Fruit fly (Drosophila melanogaster): ENCODE data around the gene Irp-1B.
A peak's percentile ranks its signal among the peaks of the same experiment; 100 is the strongest.

Gene Irp-1B

DNA sequence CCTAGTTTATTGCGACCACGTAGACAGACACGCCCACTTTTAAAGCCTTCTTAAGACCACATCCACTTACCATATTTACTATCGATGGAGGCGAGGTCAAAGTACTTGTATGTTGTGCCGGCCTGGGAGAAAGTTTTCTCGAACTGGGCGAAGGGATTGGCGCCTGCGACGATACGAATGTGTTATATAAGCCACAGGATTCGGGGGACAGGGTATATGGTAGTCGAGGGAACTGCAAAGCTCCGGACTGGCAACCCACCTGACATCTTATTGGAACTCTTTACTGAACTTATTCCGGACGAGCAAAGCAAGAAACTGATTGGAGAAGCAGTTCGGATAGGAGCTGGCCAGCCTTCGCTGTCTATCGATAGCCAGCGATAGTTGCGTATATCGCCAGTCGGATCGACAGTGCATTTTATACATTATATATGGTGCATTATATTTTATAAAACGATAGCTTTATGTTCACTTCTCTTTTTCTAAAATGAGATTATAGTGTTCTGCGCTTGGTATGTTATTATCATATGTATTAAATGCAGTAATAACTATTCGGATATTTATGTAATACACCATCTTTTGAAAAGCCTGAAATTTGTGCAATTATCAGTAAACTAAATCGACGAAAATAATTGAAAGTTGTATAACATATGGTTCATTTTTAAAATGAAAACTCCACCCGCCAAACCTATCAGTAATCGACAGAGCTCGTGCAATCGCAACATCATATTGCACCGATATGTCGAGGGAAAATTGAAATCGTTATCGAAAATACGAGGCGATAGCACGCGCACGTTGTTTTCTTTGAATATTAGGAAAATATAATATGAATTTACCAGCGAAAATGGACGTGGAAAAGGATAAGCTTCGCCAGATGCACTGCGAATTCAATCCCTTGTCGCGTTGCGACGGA is at the start of gene Irp-1B, which contains the start of gene Rrp46:
TSS of gene Irp-1B (minus strand) at position 320 of the 910 bp plus-strand sequence.
TSS of gene Rrp46 (plus strand) at position 752 of the 910 bp plus-strand sequence.
- TF ChIP-seq CG17801 (GFP tag; optimal IDR thresholded peaks at IDR 0.05; ENCODE audit: partially characterized antibody): no peak

DNA sequence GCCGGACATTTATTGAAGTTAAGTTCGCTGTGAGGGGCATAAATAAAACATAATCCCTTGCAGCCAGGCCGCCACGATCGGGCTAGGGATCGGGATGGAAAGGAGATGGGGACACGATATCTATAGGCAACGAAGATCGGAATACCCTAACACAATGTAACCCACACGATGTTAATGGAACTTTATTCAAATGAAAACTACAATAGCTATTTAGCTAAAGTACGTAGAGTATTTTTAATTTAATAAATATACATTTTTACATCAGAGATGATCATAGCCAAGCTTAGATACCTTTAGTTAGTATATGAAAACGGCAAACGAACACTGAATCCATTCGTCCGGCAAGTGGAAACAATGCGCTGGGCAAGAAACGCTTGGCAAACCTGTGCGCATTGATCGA is 42.2 kb upstream of the Irp-1B start:
- TF ChIP-seq CG17801 (GFP tag; optimal IDR thresholded peaks at IDR 0.05; ENCODE audit: partially characterized antibody): no peak

DNA sequence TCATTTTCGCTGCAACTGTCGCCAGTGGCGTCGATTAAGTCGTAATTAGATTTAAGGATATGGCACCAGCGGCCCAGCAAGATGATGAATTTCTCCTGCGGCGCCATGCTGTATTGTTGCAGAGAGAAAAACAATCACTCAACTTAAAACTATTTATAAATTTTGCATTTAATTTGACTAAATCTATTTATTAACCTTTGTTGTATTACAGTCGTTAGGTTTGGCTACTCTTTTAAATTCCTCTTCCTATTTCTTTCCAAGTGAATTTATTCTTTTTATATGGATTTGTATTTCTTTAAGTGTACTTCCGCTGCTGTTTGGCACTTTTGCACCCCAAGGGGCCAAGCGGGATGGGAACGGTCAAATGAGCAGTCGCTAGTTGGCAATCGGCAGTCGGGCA is 36.3 kb upstream of the Irp-1B start:
- no peak for TF ChIP-seq CG17801 (GFP tag; optimal IDR thresholded peaks at IDR 0.05; ENCODE audit: partially characterized antibody)

DNA sequence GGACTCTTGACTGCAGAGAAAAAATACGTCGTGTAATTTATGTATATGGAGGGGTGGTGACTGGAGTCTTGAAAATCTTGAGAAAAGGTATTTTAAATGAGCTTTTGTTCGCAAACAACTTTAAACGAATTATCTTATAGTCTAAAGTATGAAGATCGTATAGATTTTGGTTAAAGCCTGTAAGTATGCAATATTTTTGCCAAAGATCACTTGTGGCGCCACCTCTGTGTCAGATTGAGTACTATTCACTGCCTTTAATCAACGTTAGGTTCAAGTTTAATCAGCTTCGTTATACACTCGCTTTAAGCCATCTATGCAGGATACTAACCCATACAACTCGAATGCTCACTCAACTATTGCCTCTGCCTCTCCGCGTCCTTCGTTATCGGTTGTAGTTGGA is 24.3 kb upstream of the Irp-1B start:
- no peak for TF ChIP-seq CG17801 (GFP tag; optimal IDR thresholded peaks at IDR 0.05; ENCODE audit: partially characterized antibody)

DNA sequence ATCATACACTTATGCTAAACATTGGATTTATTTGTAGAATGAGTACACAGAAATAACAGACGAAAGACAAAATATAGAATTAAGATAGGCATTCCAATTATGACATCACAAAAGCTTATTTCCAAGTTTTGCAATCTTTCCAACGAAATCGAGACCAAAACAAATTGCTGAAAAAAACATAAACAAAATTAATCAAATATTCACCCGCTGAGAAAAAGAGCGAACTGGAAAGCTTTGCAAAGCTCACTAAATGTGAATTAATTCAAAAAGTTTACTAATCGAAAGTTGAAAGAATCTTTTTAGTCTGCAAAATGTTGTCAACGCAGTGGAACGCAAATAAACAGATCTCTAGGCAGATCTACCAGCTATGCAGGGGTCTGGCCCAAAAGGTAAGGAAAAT is 21.8 kb upstream of the Irp-1B start, which contains the start of gene Cyp12e1:
TSS of gene Cyp12e1 (plus strand) at position 301 of the 400 bp plus-strand sequence.
- TF ChIP-seq CG17801 (GFP tag; optimal IDR thresholded peaks at IDR 0.05; ENCODE audit: partially characterized antibody): no peak

DNA sequence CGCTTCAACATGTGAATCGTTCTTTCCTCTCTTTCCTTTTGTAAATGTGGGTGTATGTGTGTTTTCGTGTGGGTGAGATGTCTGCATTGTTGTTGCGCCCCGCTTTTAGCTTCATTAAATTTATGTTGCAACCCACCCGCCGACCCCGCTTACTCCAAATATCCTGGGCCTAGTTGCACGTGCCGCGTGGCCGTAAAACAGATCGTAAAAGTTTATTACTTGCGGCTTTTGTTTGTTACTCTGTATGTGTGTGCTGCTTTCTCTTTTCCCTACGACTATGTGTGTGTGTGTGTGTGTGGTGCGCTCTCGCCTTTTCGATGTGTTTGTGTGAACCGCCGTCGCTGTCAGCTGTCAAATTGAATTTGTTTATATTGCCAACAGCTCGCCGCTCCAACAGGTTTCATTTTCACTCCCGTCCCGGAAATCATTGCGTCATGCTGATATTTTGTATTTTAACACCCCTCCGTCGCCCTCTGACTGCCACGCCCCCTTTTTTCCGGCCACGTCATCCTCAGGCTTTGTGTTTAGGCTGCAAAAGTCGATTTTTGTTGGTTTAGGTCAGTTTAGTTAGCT is 20.8 kb upstream of the Irp-1B start:
- no peak for TF ChIP-seq CG17801 (GFP tag; optimal IDR thresholded peaks at IDR 0.05; ENCODE audit: partially characterized antibody)

DNA sequence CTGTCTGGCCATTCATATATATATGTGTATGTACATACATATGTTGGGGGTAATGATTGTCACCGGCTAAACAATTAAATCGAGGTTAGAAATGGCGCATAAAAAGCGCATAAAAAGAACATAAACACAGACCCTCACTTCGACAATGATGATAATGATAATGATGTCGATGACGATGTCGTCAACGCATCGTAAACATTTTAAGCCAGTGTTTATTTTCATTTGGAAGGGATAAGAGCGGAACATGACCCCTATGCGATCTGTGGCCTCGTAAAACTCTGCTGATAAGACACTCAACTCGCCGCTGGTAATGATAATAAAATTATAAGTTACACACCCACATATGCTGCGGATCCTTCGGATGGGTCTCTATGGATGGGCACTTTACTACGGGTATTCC is 18.4 kb upstream of the Irp-1B start:
- TF ChIP-seq CG17801 (GFP tag; optimal IDR thresholded peaks at IDR 0.05; ENCODE audit: partially characterized antibody): no peak

DNA sequence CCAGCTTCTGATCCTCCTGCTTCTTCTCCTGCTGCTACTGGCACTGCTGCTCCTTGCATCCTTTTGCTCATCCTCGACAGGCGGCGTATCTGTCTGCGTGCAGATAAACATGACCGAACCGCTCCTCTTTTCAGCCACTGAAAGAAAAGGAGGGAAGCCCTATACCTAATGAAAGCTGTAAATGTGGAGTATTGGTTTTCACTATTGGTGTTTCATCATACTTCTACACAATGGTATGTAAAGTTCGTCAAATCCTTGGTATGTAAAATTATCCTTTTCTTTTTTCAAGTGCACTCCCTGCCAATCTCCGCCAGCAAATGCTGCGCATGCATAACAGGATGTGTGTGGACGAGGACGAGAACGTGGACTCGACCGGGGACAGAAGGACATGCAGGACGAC is 15.7 kb upstream of the Irp-1B start, which contains the start of gene CG46270:
TSS of gene CG46270 (minus strand) at position 101 of the 400 bp plus-strand sequence.
- no peak for TF ChIP-seq CG17801 (GFP tag; optimal IDR thresholded peaks at IDR 0.05; ENCODE audit: partially characterized antibody)

DNA sequence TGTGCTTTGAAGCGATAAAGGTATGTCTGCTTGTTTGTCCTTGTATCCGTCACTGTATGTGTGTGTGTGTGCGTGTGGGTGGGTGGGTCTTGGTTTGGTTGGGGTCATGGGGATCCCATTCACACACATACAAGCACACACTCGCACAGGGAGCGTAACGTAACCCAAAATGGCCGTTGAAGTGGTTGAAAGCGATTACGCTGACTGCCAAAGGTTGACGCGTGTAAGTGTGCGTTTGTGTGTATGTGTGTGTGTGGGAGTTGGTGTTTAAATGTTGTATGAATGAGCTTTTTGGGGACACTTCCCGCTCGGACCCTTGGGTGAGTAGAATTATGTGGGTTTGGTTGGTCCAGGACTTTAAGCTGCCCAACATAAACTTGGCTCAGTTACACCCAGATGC is 8.5 kb upstream of the Irp-1B start:
- TF ChIP-seq CG17801 (GFP tag; optimal IDR thresholded peaks at IDR 0.05; ENCODE audit: partially characterized antibody): no peak

DNA sequence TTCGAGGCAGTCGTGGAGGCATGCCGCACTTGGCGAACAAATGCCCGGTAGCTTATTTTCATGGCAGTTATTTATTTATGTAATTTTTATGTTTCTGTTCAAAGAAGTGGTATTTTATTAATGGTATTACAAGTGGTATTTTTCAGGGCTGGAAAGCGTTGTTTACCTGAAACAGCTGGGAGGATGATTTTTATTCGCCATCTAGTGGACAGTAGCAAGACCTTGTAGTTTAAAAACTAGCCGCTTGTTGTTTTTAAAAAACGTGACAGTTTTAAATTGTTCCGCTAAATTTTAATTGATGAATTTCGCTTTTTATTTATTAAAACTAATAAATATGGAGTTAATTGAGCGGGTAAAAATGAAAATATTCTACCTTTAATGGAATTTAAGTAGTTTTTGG is 3.3 kb upstream of the Irp-1B start, which contains the start of gene CG6345:
TSS of gene CG6345 (minus strand) at position 124 of the 400 bp plus-strand sequence.
- TF ChIP-seq CG17801 (GFP tag; optimal IDR thresholded peaks at IDR 0.05; ENCODE audit: partially characterized antibody): peak; percentile 70

DNA sequence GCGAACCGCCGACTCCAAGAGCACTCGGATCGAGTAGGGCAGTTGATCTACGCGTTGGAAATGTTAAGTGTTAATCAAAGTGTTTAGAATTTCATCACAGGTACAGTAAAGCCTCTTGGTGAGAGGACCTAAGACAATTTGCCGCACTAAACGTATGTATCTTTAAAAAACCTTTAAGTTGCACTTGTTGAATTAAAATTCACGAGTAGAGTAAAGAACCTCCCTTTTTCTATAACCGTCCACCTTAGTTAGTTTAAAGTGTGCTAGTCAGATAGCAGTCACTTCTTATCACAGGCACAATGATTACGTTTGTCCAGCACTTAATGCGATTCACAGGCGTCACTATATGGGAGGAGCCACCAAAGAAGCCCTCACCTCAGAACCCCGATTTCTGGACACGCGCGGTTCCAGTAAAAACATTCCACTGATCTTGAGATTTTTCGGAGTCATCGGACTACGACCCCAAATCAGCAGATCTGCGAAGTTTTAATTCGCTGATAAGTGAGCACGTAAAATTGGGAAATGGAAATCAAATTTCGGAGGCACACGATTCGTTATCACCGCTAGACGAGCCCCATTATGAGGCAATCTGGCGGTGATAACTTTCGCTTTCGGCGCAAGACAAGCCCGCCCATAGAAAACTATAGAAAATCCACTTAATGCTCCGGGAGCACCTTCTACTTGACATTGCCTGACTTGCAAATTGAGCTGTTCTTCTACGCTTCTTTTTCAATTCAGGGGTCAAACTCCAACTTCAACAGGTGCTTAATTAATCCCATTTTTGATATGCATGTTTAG is 718 bp downstream of the Irp-1B start:
- TF ChIP-seq CG17801 (GFP tag; optimal IDR thresholded peaks at IDR 0.05; ENCODE audit: partially characterized antibody): no peak

DNA sequence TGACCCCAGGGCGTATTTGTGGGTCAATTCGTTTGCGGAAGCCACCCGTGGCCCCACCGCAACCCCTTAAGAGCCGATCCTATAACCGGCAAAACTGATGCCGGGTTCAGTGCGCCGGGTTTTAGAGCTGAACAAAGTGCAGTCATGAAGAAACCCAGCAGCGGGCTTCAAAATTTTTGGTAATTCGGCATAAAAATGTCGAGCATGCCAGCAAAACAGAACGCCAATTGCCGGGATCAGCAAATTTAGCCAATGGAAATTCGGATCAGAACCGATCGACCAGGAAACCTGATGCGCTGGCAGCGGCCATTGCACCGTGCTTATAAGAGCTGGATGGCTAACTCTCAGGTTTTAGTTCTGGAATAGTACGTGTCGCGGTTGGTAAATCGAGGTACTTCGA is 5.0 kb downstream of the Irp-1B start:
- no peak for TF ChIP-seq CG17801 (GFP tag; optimal IDR thresholded peaks at IDR 0.05; ENCODE audit: partially characterized antibody)

DNA sequence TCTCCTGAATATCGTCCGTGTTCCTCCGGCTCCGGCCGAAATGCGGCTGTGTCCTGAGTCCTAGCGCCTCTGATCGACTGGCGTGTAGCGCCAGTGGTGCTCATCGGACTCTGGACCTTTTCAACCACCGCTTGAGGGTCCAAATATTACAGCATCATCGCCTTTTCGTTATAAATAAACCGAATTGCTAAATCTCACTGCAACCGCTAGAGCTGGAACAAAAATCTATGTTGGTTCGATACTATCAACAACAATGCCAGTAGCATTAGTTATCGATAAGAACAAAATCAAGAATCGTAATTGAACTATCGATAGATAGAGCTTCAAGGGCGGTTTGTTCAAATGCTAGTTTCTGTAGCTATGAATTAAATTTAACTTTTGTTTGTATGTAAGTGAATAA is 5.6 kb downstream of the Irp-1B start, which contains the start of gene CG6325:
TSS of gene CG6325 (minus strand) at position 220 of the 400 bp plus-strand sequence.
- TF ChIP-seq CG17801 (GFP tag; optimal IDR thresholded peaks at IDR 0.05; ENCODE audit: partially characterized antibody): peak; percentile 37

DNA sequence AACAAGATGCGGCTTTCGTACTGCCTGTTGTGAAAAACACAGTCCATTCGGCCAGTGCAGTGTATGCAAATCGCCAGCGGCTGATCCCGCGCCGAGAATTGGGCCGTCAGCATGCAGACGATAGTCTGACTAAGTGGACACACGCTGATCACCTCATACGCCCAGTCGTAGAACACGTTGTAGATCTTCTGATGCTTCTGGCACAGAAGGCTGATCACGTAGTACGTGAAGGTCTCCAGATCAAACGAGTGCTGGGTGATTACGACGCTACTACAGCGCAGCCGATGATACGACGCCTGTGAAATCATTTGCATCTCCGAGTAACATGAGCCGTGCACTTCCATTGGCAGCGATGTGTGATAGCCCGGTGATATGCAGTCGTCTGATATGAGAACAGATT is 8.7 kb downstream of the Irp-1B start:
- TF ChIP-seq CG17801 (GFP tag; optimal IDR thresholded peaks at IDR 0.05; ENCODE audit: partially characterized antibody): no peak

DNA sequence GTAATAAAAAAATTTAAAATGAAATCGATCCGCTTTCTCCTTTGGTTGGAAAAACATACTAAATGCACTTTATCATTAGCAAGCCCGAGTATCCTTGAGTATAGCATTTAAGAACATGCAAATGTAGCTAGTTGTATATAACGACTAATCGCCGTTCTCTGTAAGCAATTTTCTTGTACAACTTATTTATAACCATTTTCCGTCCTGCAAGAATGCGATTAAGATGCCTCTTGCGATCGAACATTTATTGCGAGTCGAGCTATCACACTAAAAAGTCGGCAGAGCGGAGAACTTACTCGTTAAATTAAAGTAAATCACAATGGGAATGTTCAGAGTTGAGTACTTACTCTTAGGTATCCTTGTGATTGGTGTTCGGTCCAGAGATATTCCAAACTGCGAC is 11.9 kb downstream of the Irp-1B start, which contains the start of gene mthl11:
TSS of gene mthl11 (plus strand) at position 301 of the 400 bp plus-strand sequence.
- TF ChIP-seq CG17801 (GFP tag; optimal IDR thresholded peaks at IDR 0.05; ENCODE audit: partially characterized antibody): no peak
